Fruit fly (Drosophila melanogaster) whole organism, embryonic: ENCODE measurements around the gene Jhbp1.

Experiments
- Antp ChIP-seq: fragments of 200-800 bp; sonication (Bioruptor generic); optimal IDR thresholded peaks from 3 replicates; lab custom pipeline; 2016; ENCODE audit warnings: missing biosample characterization, missing genetic modification characterization
- Bdp1 ChIP-seq: fragments of 200-800 bp; sonication (Bioruptor generic); optimal IDR thresholded peaks from 3 replicates; lab custom pipeline; 2016; ENCODE audit warnings: missing biosample characterization, missing genetic modification characterization
- CG10209 ChIP-seq: fragments of 200-800 bp; sonication (Bioruptor generic); optimal IDR thresholded peaks from 3 replicates; lab custom pipeline; 2017; ENCODE audit warnings: missing biosample characterization, mild to moderate bottlenecking, missing genetic modification characterization, missing genetic modification reagents
- CG11504 ChIP-seq: fragments of 200-800 bp; sonication (Bioruptor generic); optimal IDR thresholded peaks from 3 replicates; lab custom pipeline; 2019; ENCODE audit warnings: missing biosample characterization, mild to moderate bottlenecking, missing genetic modification characterization, moderate library complexity
- CG13624 ChIP-seq: fragments of 200-800 bp; sonication (Bioruptor generic); optimal IDR thresholded peaks from 2 replicates; lab custom pipeline; 2016; ENCODE audit warnings: missing biosample characterization, missing genetic modification characterization
- CG14860 ChIP-seq: fragments of 200-800 bp; sonication (Bioruptor generic); IDR thresholded peaks from 3 replicates; pipeline ENCODE4 v1.3.6; 2022; ENCODE audit warnings: missing biosample characterization, missing genetic modification characterization; ENCODE audit not compliant: partially characterized antibody
- CG15514 ChIP-seq: fragments of 200-800 bp; sonication (Bioruptor generic); optimal IDR thresholded peaks from 3 replicates; lab custom pipeline; 2017; ENCODE audit warnings: missing biosample characterization, missing genetic modification characterization, mild to moderate bottlenecking, moderate library complexity, missing genetic modification reagents
- CG15601 ChIP-seq: fragments of 200-800 bp; sonication (Bioruptor generic); optimal IDR thresholded peaks from 3 replicates; lab custom pipeline; 2019; ENCODE audit warnings: missing biosample characterization, mild to moderate bottlenecking, missing genetic modification characterization, moderate library complexity
- CG1602 ChIP-seq: fragments of 200-800 bp; sonication (Bioruptor generic); optimal IDR thresholded peaks from 3 replicates; lab custom pipeline; 2016; ENCODE audit warnings: missing biosample characterization, missing genetic modification characterization
- CG17328 ChIP-seq: fragments of 200-800 bp; sonication (Bioruptor generic); IDR thresholded peaks from 2 replicates; pipeline ENCODE4 v1.3.6; 2022; ENCODE audit warnings: missing biosample characterization, missing genetic modification characterization
- CG17568 ChIP-seq: fragments of 200-800 bp; sonication (Bioruptor generic); optimal IDR thresholded peaks from 2 replicates; lab custom pipeline; 2018; ENCODE audit warnings: missing biosample characterization, mild to moderate bottlenecking, missing genetic modification characterization, moderate library complexity
- CG17912 ChIP-seq: fragments of 200-800 bp; sonication (Bioruptor generic); optimal IDR thresholded peaks from 2 replicates; lab custom pipeline; 2018; ENCODE audit warnings: missing biosample characterization, mild to moderate bottlenecking, missing genetic modification characterization
- CG1832 ChIP-seq: fragments of 200-800 bp; sonication (Bioruptor generic); optimal IDR thresholded peaks from 2 replicates; lab custom pipeline; 2017; ENCODE audit warnings: missing biosample characterization, mild to moderate bottlenecking, missing genetic modification characterization, inconsistent platforms
- CG18476 ChIP-seq: fragments of 200-800 bp; sonication (Bioruptor generic); optimal IDR thresholded peaks from 2 replicates; lab custom pipeline; 2016; ENCODE audit warnings: missing biosample characterization, mild to moderate bottlenecking, missing genetic modification characterization
- CG32532 ChIP-seq: fragments of 200-800 bp; sonication (Bioruptor generic); IDR thresholded peaks from 2 replicates; pipeline ENCODE4 v1.3.6; 2022; ENCODE audit warnings: missing biosample characterization, missing genetic modification characterization
- CG33557 ChIP-seq: fragments of 200-800 bp; sonication (Bioruptor generic); optimal IDR thresholded peaks from 2 replicates; lab custom pipeline; 2019; ENCODE audit warnings: missing biosample characterization, mild to moderate bottlenecking, missing genetic modification characterization, moderate library complexity
- CG3995 ChIP-seq: fragments of 200-800 bp; sonication (Bioruptor generic); optimal IDR thresholded peaks from 3 replicates; lab custom pipeline; 2016; ENCODE audit warnings: missing biosample characterization, missing genetic modification characterization
- CG6791 ChIP-seq: fragments of 200-800 bp; sonication (Bioruptor generic); IDR thresholded peaks from 3 replicates; pipeline ENCODE4 v1.3.6; 2022; ENCODE audit warnings: missing biosample characterization, missing genetic modification characterization; ENCODE audit not compliant: partially characterized antibody
- CG6813 ChIP-seq: fragments of 200-800 bp; sonication (Bioruptor generic); optimal IDR thresholded peaks from 2 replicates; lab custom pipeline; 2017; ENCODE audit warnings: missing biosample characterization, missing genetic modification characterization, mild to moderate bottlenecking, moderate library complexity, missing genetic modification reagents
- CG7928 ChIP-seq: fragments of 200-800 bp; sonication (Bioruptor generic); optimal IDR thresholded peaks from 2 replicates; lab custom pipeline; 2017; ENCODE audit warnings: missing biosample characterization, mild to moderate bottlenecking, missing genetic modification characterization
- CG9215 ChIP-seq: fragments of 200-800 bp; sonication (Bioruptor generic); IDR thresholded peaks from 2 replicates; pipeline ENCODE4 v1.3.6; 2022; ENCODE audit warnings: missing biosample characterization, missing genetic modification characterization
- Camta ChIP-seq: fragments of 200-800 bp; sonication (Bioruptor generic); optimal IDR thresholded peaks from 2 replicates; lab custom pipeline; 2016; ENCODE audit warnings: missing biosample characterization, missing genetic modification characterization
- Chrac-16 ChIP-seq: fragments of 200-800 bp; sonication (Bioruptor generic); optimal IDR thresholded peaks from 3 replicates; lab custom pipeline; 2016; ENCODE audit warnings: missing biosample characterization, missing genetic modification characterization
- Eip74EF ChIP-seq, 2 experiments: fragments of 200-800 bp in 1 of 2; fragments of >200 bp in 1 of 2; sonication (Bioruptor generic) in 1 of 2; optimal IDR thresholded peaks; 2 replicates each; lab custom pipeline; 2017 to 2019; ENCODE audit warnings: missing biosample characterization in 2 of 2, missing genetic modification characterization in 2 of 2, mild to moderate bottlenecking in 1 of 2, moderate library complexity in 1 of 2
- Hand ChIP-seq: fragments of 200-800 bp; sonication (Bioruptor generic); optimal IDR thresholded peaks from 2 replicates; lab custom pipeline; 2017; ENCODE audit warnings: mild to moderate bottlenecking, missing biosample characterization, missing genetic modification reagents, missing genetic modification characterization
- Hr78 ChIP-seq, 2 experiments: fragments of 200-800 bp in 1 of 2; fragments of >200 bp in 1 of 2; sonication (Bioruptor generic) in 1 of 2; optimal IDR thresholded peaks; 2 replicates each; lab custom pipeline; 2017 to 2019; ENCODE audit warnings: missing biosample characterization in 2 of 2, missing genetic modification characterization in 2 of 2, mild to moderate bottlenecking in 1 of 2, moderate library complexity in 1 of 2
- Mrtf ChIP-seq: fragments of 200-800 bp; sonication (Bioruptor generic); IDR thresholded peaks from 3 replicates; pipeline ENCODE4 v1.3.6; 2022; ENCODE audit warnings: missing biosample characterization, missing genetic modification characterization
- Oli ChIP-seq: fragments of 200-800 bp; sonication (Bioruptor generic); optimal IDR thresholded peaks from 2 replicates; lab custom pipeline; 2018; ENCODE audit warnings: missing biosample characterization, mild to moderate bottlenecking, missing genetic modification characterization, moderate library complexity
- Side ChIP-seq: fragments of 200-800 bp; sonication (Bioruptor generic); optimal IDR thresholded peaks from 2 replicates; lab custom pipeline; 2016; ENCODE audit warnings: missing biosample characterization, missing genetic modification characterization
- Sry-β ChIP-seq: fragments of 200-800 bp; sonication (Bioruptor generic); optimal IDR thresholded peaks from 2 replicates; lab custom pipeline; 2018; ENCODE audit warnings: missing biosample characterization, mild to moderate bottlenecking, missing genetic modification characterization, moderate library complexity
- ash1 ChIP-seq: fragments of 200-800 bp; sonication (Bioruptor generic); optimal IDR thresholded peaks from 2 replicates; lab custom pipeline; 2018; ENCODE audit warnings: missing biosample characterization, mild to moderate bottlenecking, missing genetic modification characterization
- ato ChIP-seq: fragments of 200-800 bp; sonication (Bioruptor generic); IDR thresholded peaks from 2 replicates; pipeline ENCODE4 v1.3.6; 2022; ENCODE audit warnings: missing biosample characterization, missing genetic modification characterization; ENCODE audit not compliant: partially characterized antibody
- cato ChIP-seq: fragments of 200-800 bp; sonication (Bioruptor generic); optimal IDR thresholded peaks from 2 replicates; lab custom pipeline; 2016; ENCODE audit warnings: missing biosample characterization, missing genetic modification characterization, borderline replicate concordance
- chif ChIP-seq, 2 experiments: fragments of 200-800 bp; sonication (Bioruptor generic); optimal IDR thresholded peaks; 3 replicates each; lab custom pipeline; 2016; ENCODE audit warnings: missing biosample characterization in 2 of 2, missing genetic modification characterization in 2 of 2
- croc ChIP-seq: fragments of 200-800 bp; sonication (Bioruptor generic); conservative IDR thresholded peaks from 3 replicates; pipeline ENCODE4 v1.3.6; 2022; ENCODE audit warnings: missing biosample characterization, missing genetic modification characterization
- da ChIP-seq: fragments of 200-800 bp; sonication (Bioruptor generic); optimal IDR thresholded peaks from 2 replicates; lab custom pipeline; 2016; ENCODE audit warnings: missing biosample characterization, missing genetic modification characterization
- disco-r ChIP-seq: fragments of 200-800 bp; sonication (Bioruptor generic); optimal IDR thresholded peaks from 2 replicates; lab custom pipeline; 2016; ENCODE audit warnings: missing biosample characterization, missing genetic modification characterization
- fru ChIP-seq: fragments of >200 bp; optimal IDR thresholded peaks from 2 replicates; lab custom pipeline; 2017
- ftz-f1 ChIP-seq: fragments of 200-800 bp; sonication (Bioruptor generic); optimal IDR thresholded peaks from 2 replicates; lab custom pipeline; 2016; ENCODE audit warnings: missing biosample characterization, missing genetic modification characterization
- grau ChIP-seq: fragments of 200-800 bp; optimal IDR thresholded peaks from 3 replicates; lab custom pipeline; 2019; ENCODE audit warnings: missing biosample characterization, mild to moderate bottlenecking, missing genetic modification characterization, moderate library complexity
- gsb-n ChIP-seq: fragments of 200-800 bp; sonication (Bioruptor generic); optimal IDR thresholded peaks from 3 replicates; lab custom pipeline; 2018; ENCODE audit warnings: missing biosample characterization, mild to moderate bottlenecking, missing genetic modification characterization
- h ChIP-seq: fragments of >200 bp; optimal IDR thresholded peaks from 2 replicates; lab custom pipeline; 2017
- hbn ChIP-seq: fragments of 200-800 bp; sonication (Bioruptor generic); IDR thresholded peaks from 2 replicates; pipeline ENCODE4 v1.3.6; 2022; ENCODE audit warnings: missing biosample characterization, missing genetic modification characterization; ENCODE audit not compliant: partially characterized antibody
- nerfin-1 ChIP-seq: fragments of 200-800 bp; sonication (Bioruptor generic); optimal IDR thresholded peaks from 3 replicates; lab custom pipeline; 2019; ENCODE audit warnings: missing biosample characterization, mild to moderate bottlenecking, missing genetic modification characterization, moderate library complexity
- pfk ChIP-seq: fragments of 200-800 bp; sonication (Bioruptor generic); optimal IDR thresholded peaks from 2 replicates; lab custom pipeline; 2018; ENCODE audit warnings: missing biosample characterization, mild to moderate bottlenecking, missing genetic modification characterization, moderate library complexity
- psq ChIP-seq: fragments of 200-800 bp; sonication (Bioruptor generic); optimal IDR thresholded peaks from 2 replicates; lab custom pipeline; 2017; ENCODE audit warnings: missing biosample characterization, missing genetic modification characterization
- sim ChIP-seq: fragments of 200-800 bp; sonication (Bioruptor generic); IDR thresholded peaks from 2 replicates; pipeline ENCODE4 v1.3.6; 2022; ENCODE audit warnings: missing biosample characterization, missing genetic modification characterization
- sr ChIP-seq: fragments of 200-800 bp; sonication (Bioruptor generic); IDR thresholded peaks from 3 replicates; pipeline ENCODE4 v1.3.6; 2022; ENCODE audit warnings: missing biosample characterization, missing genetic modification characterization
- ssp ChIP-seq: fragments of 200-800 bp; sonication (Bioruptor generic); IDR thresholded peaks from 2 replicates; pipeline ENCODE4 v1.3.6; 2022; ENCODE audit warnings: missing biosample characterization, missing genetic modification characterization
- tgo ChIP-seq: fragments of 200-800 bp; sonication (Bioruptor generic); IDR thresholded peaks from 3 replicates; pipeline ENCODE4 v1.3.6; 2022; ENCODE audit warnings: missing biosample characterization, missing genetic modification characterization
- vfl ChIP-seq: fragments of 200-800 bp; sonication (Bioruptor generic); optimal IDR thresholded peaks from 2 replicates; lab custom pipeline; 2016; ENCODE audit warnings: missing biosample characterization, missing genetic modification characterization

Gene Jhbp1

dm6 chr3R:4962689-4963088 is 2.6 kb upstream of the Jhbp1 start (continued):
- TF ChIP-seq disco-r (no peak), nerfin-1 (tag; lab: Kevin White, UChicago) (no peak), gsb-n (peak; percentile 5), CG17328 (no peak), CG33557 (no peak), chif (GFP tag; optimal IDR thresholded peaks at IDR 0.05; lab: Kevin White, UChicago) (peak in 1 of 2 experiments; percentile 5), Camta (GFP tag; lab: Kevin White, UChicago) (no peak), sr (GFP tag; lab: Robert Waterston, UW) (no peak), CG17568 (no peak), h (lab: Kevin White, UChicago) (no peak), CG15601 (tag; lab: Kevin White, UChicago) (no peak), Chrac-16 (peak; percentile 21), Eip74EF (GFP tag; optimal IDR thresholded peaks at IDR 0.05; lab: Kevin White, UChicago) (no peak), CG9215 (no peak), Hand (GFP tag; lab: Kevin White, UChicago) (no peak), cato (GFP tag; lab: Kevin White, UChicago) (no peak), tgo (GFP tag; lab: Robert Waterston, UW) (no peak), CG7928 (GFP tag; lab: Kevin White, UChicago) (no peak), pfk (GFP tag; lab: Kevin White, UChicago) (no peak), CG1602 (GFP tag; lab: Kevin White, UChicago) (no peak), Bdp1 (GFP tag; lab: Kevin White, UChicago) (no peak), CG10209 (GFP tag; lab: Kevin White, UChicago) (no peak), CG18476 (GFP tag; lab: Kevin White, UChicago) (no peak), ftz-f1 (GFP tag; lab: Kevin White, UChicago) (peak; percentile 98), CG1832 (GFP tag; lab: Kevin White, UChicago) (no peak), CG15514 (GFP tag; lab: Kevin White, UChicago) (no peak), Mrtf (GFP tag; lab: Robert Waterston, UW) (no peak), CG32532 (peak; percentile 19; the same call in 1 of the 2 replicates), sim (GFP tag; lab: Robert Waterston, UW) (no peak), Sry-β (GFP tag; lab: Kevin White, UChicago) (no peak), fru (lab: Kevin White, UChicago) (no peak), Side (GFP tag; lab: Kevin White, UChicago) (peak; percentile 14), hbn (GFP tag; lab: Robert Waterston, UW) (no peak), CG17912 (GFP tag; lab: Kevin White, UChicago) (no peak), CG11504 (peak; percentile 18), Hr78 (GFP tag; optimal IDR thresholded peaks at IDR 0.05; lab: Kevin White, UChicago) (no peak), ato (GFP tag; lab: Robert Waterston, UW) (no peak), CG6791 (no peak), croc (GFP tag; lab: Robert Waterston, UW) (no peak), ssp (GFP tag; lab: Robert Waterston, UW) (no peak), CG14860 (no peak; the same call in 2 of the 3 replicates), Oli (tag; lab: Kevin White, UChicago) (no peak), Antp (GFP tag; lab: Kevin White, UChicago) (peak; percentile 22), ash1 (GFP tag; lab: Kevin White, UChicago) (no peak), grau (tag; lab: Kevin White, UChicago) (peak; percentile 17), da (GFP tag; lab: Kevin White, UChicago) (no peak), vfl (GFP tag; lab: Kevin White, UChicago) (no peak), psq (GFP tag; lab: Kevin White, UChicago) (no peak), CG6813 (GFP tag; lab: Kevin White, UChicago) (no peak), CG3995 (GFP tag; lab: Kevin White, UChicago) (no peak), CG13624 (GFP tag; lab: Kevin White, UChicago) (no peak)
